Worm (Caenorhabditis elegans) whole organism, midembryonic: ENCODE measurements around the gene C04A11.5.

Experiments used
- flt-1 ChIP-seq: fragments of 200-800 bp; sonication (Bioruptor generic); IDR thresholded peaks from 2 replicates; pipeline ENCODE4 v1.3.6; 2022; ENCODE audit warnings: missing genetic modification characterization, missing compliant biosample characterization
- ref-1 ChIP-seq: fragments of 200-800 bp; sonication (Bioruptor generic); conservative IDR thresholded peaks from 2 replicates; pipeline ENCODE4 v1.3.6; 2022; ENCODE audit warnings: missing genetic modification reagents, missing genetic modification characterization, missing compliant biosample characterization
- tab-1 ChIP-seq: fragments of 200-800 bp; sonication (Bioruptor generic); IDR thresholded peaks from 2 replicates; pipeline ENCODE4 v1.3.6; 2022; ENCODE audit warnings: missing genetic modification characterization, missing compliant biosample characterization
- ztf-23 ChIP-seq: fragments of 200-800 bp; sonication (Bioruptor generic); IDR thresholded peaks from 2 replicates; pipeline ENCODE4 v1.3.6; 2022; ENCODE audit warnings: missing genetic modification reagents, missing genetic modification characterization, missing compliant biosample characterization

- TF ChIP-seq flt-1 (GFP tag; lab: Robert Waterston, UW) (no peak), tab-1 (GFP tag; lab: Robert Waterston, UW) (no peak), ztf-23 (no peak), ref-1 (GFP tag; lab: Robert Waterston, UW) (no peak)
Measured at ce11 chrX:13647305-13647704, 17.1 kb upstream of the C04A11.5 start, which contains the start of gene C40C9.3.
